Worm (Caenorhabditis elegans): ENCODE results near the gene F42A6.1.

ce11 chrIV:3386504-3387290 is 31.8 kb downstream of the F42A6.1 start:
- TF ChIP-seq cog-1 (tag; optimal IDR thresholded peaks at IDR 0.05) = no peak
- TF ChIP-seq T22C8.4 (GFP tag; IDR thresholded peaks at IDR 0.05) = no peak
- TF ChIP-seq klf-2 (GFP tag; conservative IDR thresholded peaks at IDR 0.05) = no peak
- TF ChIP-seq ref-1 (GFP tag; conservative IDR thresholded peaks at IDR 0.05) = no peak
- TF ChIP-seq flt-1 (GFP tag; IDR thresholded peaks at IDR 0.05) = no peak
- TF ChIP-seq ztf-29 (GFP tag; IDR thresholded peaks at IDR 0.05) = no peak
- TF ChIP-seq ztf-23 (GFP tag; IDR thresholded peaks at IDR 0.05) = no peak
- no peak for TF ChIP-seq tab-1 (GFP tag; IDR thresholded peaks at IDR 0.05)

All from whole organism, midembryonic.